Worm (Caenorhabditis elegans) whole organism, L4/young adult: ENCODE results near the gene scd-1.

Source experiments
- W03F9.2 ChIP-seq: fragments of 150-350 bp; optimal IDR thresholded peaks from 2 replicates; lab custom pipeline; 2014; ENCODE audit warnings: missing biosample characterization, missing genetic modification characterization
- dao-5 ChIP-seq: sonication (generic microtip); optimal IDR thresholded peaks from 2 replicates; lab custom pipeline; 2016; ENCODE audit warnings: missing genotype, missing genetic modification characterization, moderate library complexity, missing compliant biosample characterization
- him-1 ChIP-seq: sonication (generic microtip); optimal IDR thresholded peaks from 2 replicates; lab custom pipeline; 2016; ENCODE audit warnings: missing genotype, missing genetic modification reagents, missing genetic modification characterization, missing compliant biosample characterization

- TF ChIP-seq W03F9.2 (tag; lab: Kevin White, UChicago) (no peak), him-1 (tag; lab: Kevin White, UChicago) (no peak), dao-5 (tag; lab: Kevin White, UChicago) (no peak)
These were observed 48.2 kb downstream of the scd-1 start, which contains the start of gene F45E6.1 for ce11 chrX:12477341-12477740.
